Fruit fly (Drosophila melanogaster) whole organism, embryonic: Measurements from ENCODE around the gene Dmtn.

Source experiments
- Blimp-1 ChIP-seq: fragments of 200-800 bp; sonication (Bioruptor generic); optimal IDR thresholded peaks from 3 replicates; lab custom pipeline; 2018; ENCODE audit warnings: missing biosample characterization, missing genetic modification characterization, mild to moderate bottlenecking, moderate library complexity, missing genetic modification reagents
- BtbVII ChIP-seq: fragments of 200-800 bp; sonication (Bioruptor generic); optimal IDR thresholded peaks from 3 replicates; lab custom pipeline; 2017; ENCODE audit warnings: missing biosample characterization, mild to moderate bottlenecking, missing genetic modification characterization
- CG12071 ChIP-seq: fragments of 200-800 bp; sonication (Bioruptor generic); optimal IDR thresholded peaks from 3 replicates; lab custom pipeline; 2018; ENCODE audit warnings: missing biosample characterization, mild to moderate bottlenecking, missing genetic modification characterization
- CG12942 ChIP-seq: fragments of 200-800 bp; sonication (Bioruptor generic); optimal IDR thresholded peaks from 3 replicates; lab custom pipeline; 2016; ENCODE audit warnings: missing biosample characterization, missing genetic modification characterization
- CG15011 ChIP-seq: fragments of 200-800 bp; sonication (Bioruptor generic); optimal IDR thresholded peaks from 3 replicates; lab custom pipeline; 2018; ENCODE audit warnings: missing biosample characterization, mild to moderate bottlenecking, missing genetic modification characterization
- CG16779 ChIP-seq: fragments of 200-800 bp; sonication (Bioruptor generic); IDR thresholded peaks from 2 replicates; pipeline ENCODE4 v1.3.6; 2022; ENCODE audit warnings: missing biosample characterization, missing genetic modification characterization
- CG17359 ChIP-seq: fragments of 200-800 bp; sonication (Bioruptor generic); optimal IDR thresholded peaks from 3 replicates; lab custom pipeline; 2018; ENCODE audit warnings: missing biosample characterization, mild to moderate bottlenecking, missing genetic modification characterization, moderate library complexity
- CG2199 ChIP-seq: fragments of 200-800 bp; sonication (Bioruptor generic); IDR thresholded peaks from 3 replicates; pipeline ENCODE4 v1.3.6; 2022; ENCODE audit warnings: missing biosample characterization, missing genetic modification characterization
- CG5245 ChIP-seq: fragments of 200-800 bp; sonication (Bioruptor generic); optimal IDR thresholded peaks from 3 replicates; lab custom pipeline; 2016; ENCODE audit warnings: missing biosample characterization, missing genetic modification characterization
- H2.0 ChIP-seq: fragments of 200-800 bp; sonication (Bioruptor generic); IDR thresholded peaks from 2 replicates; pipeline ENCODE4 v1.3.6; 2022; ENCODE audit warnings: missing biosample characterization, missing genetic modification characterization
- Mad ChIP-seq: fragments of 200-800 bp; sonication (Bioruptor generic); optimal IDR thresholded peaks from 2 replicates; lab custom pipeline; 2016; ENCODE audit warnings: missing biosample characterization, missing genetic modification characterization
- NC2α ChIP-seq: fragments of 200-800 bp; sonication (Bioruptor generic); optimal IDR thresholded peaks from 2 replicates; lab custom pipeline; 2016; ENCODE audit warnings: missing biosample characterization, missing genetic modification characterization
- Poxn ChIP-seq: fragments of 200-800 bp; sonication (Bioruptor generic); IDR thresholded peaks from 2 replicates; pipeline ENCODE4 v1.3.6; 2022; ENCODE audit warnings: missing biosample characterization, missing genetic modification characterization
- Ravus ChIP-seq: fragments of 200-800 bp; sonication (Bioruptor generic); IDR thresholded peaks from 2 replicates; pipeline ENCODE4 v1.3.6; 2022; ENCODE audit warnings: missing biosample characterization, missing genetic modification characterization
- Sry-β ChIP-seq: fragments of 200-800 bp; sonication (Bioruptor generic); optimal IDR thresholded peaks from 2 replicates; lab custom pipeline; 2018; ENCODE audit warnings: missing biosample characterization, mild to moderate bottlenecking, missing genetic modification characterization, moderate library complexity
- Xrp1 ChIP-seq: fragments of 200-800 bp; sonication (Bioruptor generic); IDR thresholded peaks from 2 replicates; pipeline ENCODE4 v1.3.6; 2022; ENCODE audit warnings: missing biosample characterization, missing genetic modification characterization
- ara ChIP-seq: fragments of 200-800 bp; sonication (Bioruptor generic); IDR thresholded peaks from 2 replicates; pipeline ENCODE4 v1.3.6; 2022; ENCODE audit warnings: missing biosample characterization, missing genetic modification characterization
- chn ChIP-seq: fragments of 200-800 bp; sonication (Bioruptor generic); optimal IDR thresholded peaks from 2 replicates; lab custom pipeline; 2016; ENCODE audit warnings: missing biosample characterization, missing genetic modification characterization
- corto ChIP-seq: fragments of 200-800 bp; sonication (Bioruptor generic); optimal IDR thresholded peaks from 2 replicates; lab custom pipeline; 2016; ENCODE audit warnings: missing biosample characterization, mild to moderate bottlenecking, missing genetic modification characterization, moderate library complexity
- dmrt99B ChIP-seq: fragments of 200-800 bp; sonication (Bioruptor generic); optimal IDR thresholded peaks from 2 replicates; lab custom pipeline; 2018; ENCODE audit warnings: missing biosample characterization, mild to moderate bottlenecking, missing genetic modification characterization, moderate library complexity
- eve ChIP-seq, 2 experiments: fragments of >200 bp; optimal IDR thresholded peaks; 2 replicates each; lab custom pipeline; 2017; ENCODE audit warnings: missing biosample characterization in 2 of 2, missing genetic modification characterization in 2 of 2
- gsb ChIP-seq: fragments of 200-800 bp; sonication (Bioruptor generic); IDR thresholded peaks from 2 replicates; pipeline ENCODE4 v1.3.6; 2022; ENCODE audit warnings: missing biosample characterization, missing genetic modification characterization
- pan ChIP-seq, 4 experiments: fragments of >200 bp in 3 of 4; fragments of 200-800 bp in 1 of 4; sonication (Bioruptor generic) in 1 of 4; optimal IDR thresholded peaks in 3 of 4; IDR thresholded peaks in 1 of 4; 2 replicates each; pipeline versions ENCODE4 v1.3.6 to Lab custom; 2017 to 2022; ENCODE audit warnings: missing biosample characterization in 2 of 4, missing genetic modification characterization in 2 of 4, mixed read lengths in 1 of 4
- sd ChIP-seq: fragments of 200-800 bp; sonication (Bioruptor generic); optimal IDR thresholded peaks from 3 replicates; lab custom pipeline; 2018; ENCODE audit warnings: missing biosample characterization, mild to moderate bottlenecking, missing genetic modification characterization, moderate library complexity

The Dmtn gene

DNA sequence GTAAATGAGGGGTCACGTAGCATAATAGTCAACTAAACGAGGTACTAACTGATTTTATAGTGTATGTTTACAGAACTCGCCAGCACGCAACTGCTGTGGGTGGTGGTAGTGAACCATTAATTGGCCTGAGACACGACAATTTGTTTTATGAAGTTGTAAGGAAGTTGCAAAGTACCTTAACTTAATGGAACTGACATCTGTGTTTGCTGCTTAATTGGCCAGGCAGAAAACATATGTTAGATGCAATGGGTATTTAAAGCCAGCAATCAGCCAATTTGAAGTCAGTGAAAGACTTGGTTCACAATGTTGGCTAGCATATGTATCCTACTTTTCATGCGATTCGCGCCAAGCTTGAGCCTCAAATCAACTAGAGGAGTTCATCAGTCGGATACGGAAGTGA is 64.0 kb downstream of the Dmtn start, which contains the start of gene CG17917:
TSS of gene CG17917 (plus strand) at position 301 of the 400 bp plus-strand sequence.
- no peak for TF ChIP-seq Sry-β
- no peak for TF ChIP-seq Poxn (GFP tag; lab: Robert Waterston, UW)
- TF ChIP-seq gsb (GFP tag; lab: Robert Waterston, UW), result no peak
- TF ChIP-seq Xrp1 (GFP tag; lab: Robert Waterston, UW), result no peak
- TF ChIP-seq CG2199, result no peak
- no peak for TF ChIP-seq corto
- TF ChIP-seq pan (optimal IDR thresholded peaks at IDR 0.05; lab: Kevin White, UChicago), result no peak
- TF ChIP-seq pan (GFP tag; optimal IDR thresholded peaks at IDR 0.05 in 1 of 2, IDR thresholded peaks at IDR 0.05 in 1 of 2), result no peak
- no peak for TF ChIP-seq CG5245 (GFP tag; lab: Kevin White, UChicago)
- no peak for TF ChIP-seq CG15011 (GFP tag; lab: Kevin White, UChicago)

- 0 out of 2 replicates have a peak, but pooled peaks have one; percentile 18 for TF ChIP-seq ara (GFP tag; lab: Robert Waterston, UW)
- TF ChIP-seq sd, result no peak
- TF ChIP-seq dmrt99B, result no peak
- no peak for TF ChIP-seq BtbVII (GFP tag; lab: Kevin White, UChicago)
- TF ChIP-seq CG16779, result no peak
- no peak for TF ChIP-seq chn (GFP tag; lab: Kevin White, UChicago)
- no peak for TF ChIP-seq Mad (GFP tag; lab: Kevin White, UChicago)
- TF ChIP-seq Blimp-1 (GFP tag; lab: Kevin White, UChicago), result peak; percentile 50
- no peak for TF ChIP-seq gsb (GFP tag; lab: Robert Waterston, UW)
- no peak for TF ChIP-seq H2.0 (GFP tag; lab: Robert Waterston, UW)
- TF ChIP-seq eve (GFP tag; optimal IDR thresholded peaks at IDR 0.05; lab: Kevin White, UChicago), result no peak
- no peak for TF ChIP-seq CG12071 (GFP tag; lab: Kevin White, UChicago)
- no peak for TF ChIP-seq CG17359
- no peak for TF ChIP-seq Ravus (GFP tag; lab: Robert Waterston, UW)
- TF ChIP-seq NC2α, result no peak
- no peak for TF ChIP-seq CG12942 (GFP tag; lab: Kevin White, UChicago)
Measured at dm6 chr3R:6339795-6340194, 65.9 kb downstream of the Dmtn start, which contains the start of gene Osi20. Gene Osi20, plus strand, starts transcription at chr3R:6340095.
